Worm (Caenorhabditis elegans) whole organism, L1 larva: Measurements from ENCODE around the gene R10E8.2.
"Not testable (repeated sequence)": the region's sequence is repeated elsewhere in the genome, so short reads cannot be mapped to it uniquely, and the experiment has no call there.

Experiments
- fkh-4 ChIP-seq: sonication (generic microtip); optimal IDR thresholded peaks from 2 replicates; lab custom pipeline; 2016; ENCODE audit warnings: missing compliant biosample characterization, missing genetic modification characterization, borderline replicate concordance
- pqm-1 ChIP-seq: sonication (generic microtip); optimal IDR thresholded peaks from 3 replicates; lab custom pipeline; 2017; ENCODE audit warnings: missing biosample characterization, missing genetic modification characterization
- tlp-1 ChIP-seq: fragments of 150-350 bp; optimal IDR thresholded peaks from 2 replicates; lab custom pipeline; 2014; ENCODE audit warnings: missing biosample characterization, missing genetic modification characterization

Gene R10E8.2

DNA sequence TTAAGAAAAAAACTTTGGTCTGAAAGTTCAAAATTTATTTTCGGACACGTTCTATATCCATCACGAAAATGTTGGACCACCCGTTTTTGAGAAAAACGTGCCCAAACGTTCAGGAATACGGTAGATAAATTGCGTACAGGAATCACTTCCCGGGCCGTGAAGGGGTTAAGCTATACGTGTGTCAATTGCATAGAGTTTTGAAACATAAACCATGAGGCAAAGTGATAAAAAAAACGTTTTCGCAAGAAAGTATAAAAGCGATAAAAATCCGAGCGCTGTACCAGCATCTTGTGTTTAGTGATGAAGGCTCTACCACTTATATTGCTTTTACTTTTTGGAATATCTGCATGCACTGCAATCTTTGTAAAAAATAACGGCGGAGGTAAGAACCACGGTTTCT is 48.8 kb downstream of the R10E8.2 start, which contains the start of gene Y51A2A.6:
Y51A2A.6 (plus strand) TSS at position 301 of the 400 bp plus-strand sequence.
- TF ChIP-seq tlp-1, pqm-1, fkh-4 (tag; lab: Kevin White, UChicago): not testable (repeated sequence)
- TF ChIP-seq, all 84 proteins: peak for 0; not testable (repeated sequence) for 84
